Fruit fly (Drosophila melanogaster): Measurements from ENCODE around the gene CG15725.

CG15725 gene

DNA sequence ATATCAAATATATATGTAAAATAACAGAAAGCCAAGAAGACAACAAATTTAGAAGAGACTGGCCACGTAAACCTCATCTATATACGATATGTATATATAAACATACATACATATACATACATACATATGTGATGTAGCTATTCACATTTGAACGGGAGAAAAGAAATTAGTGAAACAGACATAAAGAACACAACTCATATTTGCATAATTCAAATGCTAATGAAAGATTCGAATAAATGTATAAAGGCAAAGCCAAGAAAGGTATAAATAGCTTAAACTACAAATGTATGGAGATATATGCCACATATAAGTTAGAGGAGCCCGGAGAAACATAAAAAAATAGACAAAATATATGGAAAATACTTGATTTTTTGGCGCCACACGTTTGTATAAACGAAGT is 34.8 kb downstream of the CG15725 start:
- TF ChIP-seq Sin3A (optimal IDR thresholded peaks at IDR 0.05) (no peak), ttk (optimal IDR thresholded peaks at IDR 0.05) (no peak), h (optimal IDR thresholded peaks at IDR 0.05) (no peak), psq (optimal IDR thresholded peaks at IDR 0.05) (no peak), insv (optimal IDR thresholded peaks at IDR 0.05) (no peak), Myc (optimal IDR thresholded peaks at IDR 0.05) (no peak)

DNA sequence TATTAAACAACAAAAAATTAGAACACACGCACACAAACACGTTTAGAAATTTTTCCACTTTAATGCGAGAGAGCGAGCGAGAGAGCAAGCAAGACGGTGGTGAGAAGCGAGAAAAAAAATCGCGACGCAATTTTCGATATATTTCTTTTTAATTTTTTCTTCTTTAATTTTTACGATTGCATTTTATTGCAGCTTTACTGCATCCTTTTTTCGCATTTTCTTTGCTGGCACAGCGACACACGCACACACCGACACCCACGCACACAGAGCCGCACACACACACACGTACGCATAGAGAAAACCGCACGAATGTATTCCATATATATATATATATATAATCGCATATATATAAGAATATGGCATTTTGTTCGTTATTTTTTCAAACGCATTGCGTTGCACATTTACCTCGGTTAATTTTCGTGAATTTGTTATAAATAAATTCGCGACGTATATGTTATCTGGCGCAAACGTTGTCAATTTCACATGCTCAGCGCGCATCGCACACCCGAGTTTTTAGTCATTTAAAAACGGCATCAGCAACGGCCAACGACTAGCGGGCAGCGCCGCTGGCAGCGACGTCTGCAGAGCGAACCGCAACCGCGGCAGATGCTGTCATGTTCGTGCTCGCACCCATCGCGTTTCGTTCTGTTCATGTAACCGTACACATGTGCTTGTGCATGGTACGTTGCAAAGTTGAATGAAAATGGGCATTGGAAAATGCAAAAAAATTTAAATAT is 36.4 kb downstream of the CG15725 start, which contains the start of gene Smr:
Gene Smr, minus strand, starts transcription at position 705 of the 737 bp plus-strand sequence.
- no peak for TF ChIP-seq Myc (optimal IDR thresholded peaks at IDR 0.05)
- TF ChIP-seq psq (optimal IDR thresholded peaks at IDR 0.05) = no peak
- no peak for TF ChIP-seq insv (optimal IDR thresholded peaks at IDR 0.05)

DNA sequence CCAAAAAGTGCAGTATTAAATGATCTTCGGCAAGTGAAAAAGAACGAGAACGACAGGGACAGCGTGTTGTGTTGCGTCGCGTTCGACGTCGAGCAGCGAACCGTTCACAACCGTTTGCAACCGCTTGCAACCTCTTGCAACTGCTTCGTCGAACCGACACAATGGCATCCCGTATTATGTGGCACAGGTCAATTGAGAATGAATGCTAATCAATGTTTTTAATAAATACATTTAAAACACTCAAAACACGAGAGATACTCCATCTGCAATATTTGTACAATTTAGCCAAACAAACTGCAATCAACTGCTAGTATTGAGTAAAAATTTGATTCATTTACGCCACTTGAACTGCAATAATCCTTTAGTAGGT is 37.0 kb downstream of the CG15725 start:
- no peak for TF ChIP-seq psq (optimal IDR thresholded peaks at IDR 0.05)
- TF ChIP-seq ttk (optimal IDR thresholded peaks at IDR 0.05) = no peak
- TF ChIP-seq Sin3A (optimal IDR thresholded peaks at IDR 0.05) = no peak
- no peak for TF ChIP-seq insv (optimal IDR thresholded peaks at IDR 0.05)
- no peak for TF ChIP-seq Myc (optimal IDR thresholded peaks at IDR 0.05)
- no peak for TF ChIP-seq h (optimal IDR thresholded peaks at IDR 0.05)

DNA sequence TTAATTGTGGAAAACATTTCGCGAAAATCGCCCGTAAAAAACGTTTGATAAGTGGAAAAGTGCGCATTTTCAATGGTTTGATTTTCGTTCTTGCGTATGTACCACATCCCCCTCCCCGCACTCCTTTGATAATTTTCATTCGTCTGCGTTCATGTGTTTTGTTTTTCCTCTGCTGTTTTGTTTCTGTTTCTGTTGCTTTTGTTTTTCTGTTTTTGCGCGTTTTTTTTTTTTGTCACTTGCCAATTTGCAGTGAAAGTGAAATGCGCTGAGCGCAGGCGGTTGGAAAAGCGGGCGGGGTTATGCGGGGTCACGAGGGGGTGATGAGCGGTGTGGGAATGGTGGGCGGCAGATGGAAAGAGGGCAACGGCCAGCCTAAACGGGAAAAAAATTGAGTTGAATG is 37.6 kb downstream of the CG15725 start:
- TF ChIP-seq insv (optimal IDR thresholded peaks at IDR 0.05) = no peak
- TF ChIP-seq h (optimal IDR thresholded peaks at IDR 0.05) = no peak
- no peak for TF ChIP-seq Myc (optimal IDR thresholded peaks at IDR 0.05)
- TF ChIP-seq ttk (optimal IDR thresholded peaks at IDR 0.05) = no peak
- TF ChIP-seq psq (optimal IDR thresholded peaks at IDR 0.05) = no peak
- TF ChIP-seq Sin3A (optimal IDR thresholded peaks at IDR 0.05) = no peak

DNA sequence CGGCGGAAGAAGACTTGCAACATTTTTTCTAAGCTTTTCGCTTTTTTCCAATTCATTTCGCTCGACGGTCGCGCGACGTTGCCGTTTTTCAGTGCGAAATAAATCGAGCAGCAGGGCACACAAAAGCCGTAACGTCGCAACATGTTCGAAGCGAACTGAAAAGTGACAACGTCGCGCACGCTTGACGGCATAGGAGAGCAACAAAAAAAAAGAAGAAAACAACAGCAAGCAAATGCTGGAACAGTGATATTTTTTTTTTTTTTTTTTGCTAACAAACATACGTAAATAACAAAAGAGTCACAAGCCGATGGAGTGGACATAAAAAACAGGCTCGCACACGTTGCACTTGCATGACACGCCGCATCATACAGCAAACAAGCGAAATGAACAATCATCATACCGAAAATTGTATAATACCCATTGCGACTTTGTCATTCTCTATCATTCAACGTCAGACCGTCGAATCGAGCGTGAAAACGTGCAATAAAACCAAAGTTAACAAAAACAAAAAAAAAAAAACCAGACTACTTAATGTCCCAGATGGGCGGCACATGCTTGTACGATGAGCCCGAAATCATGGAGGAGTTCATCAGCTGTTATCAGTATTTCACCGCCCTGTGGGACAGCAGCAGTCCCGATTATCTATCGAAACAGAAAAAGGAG is 38.5 kb downstream of the CG15725 start, which contains the start of gene CG4004:
Gene CG4004, plus strand, starts transcription at position 187 of the 663 bp plus-strand sequence.
- TF ChIP-seq psq (optimal IDR thresholded peaks at IDR 0.05) = no peak
- TF ChIP-seq h (optimal IDR thresholded peaks at IDR 0.05) = no peak
- TF ChIP-seq Sin3A (optimal IDR thresholded peaks at IDR 0.05) = no peak
- TF ChIP-seq insv (optimal IDR thresholded peaks at IDR 0.05) = no peak
- no peak for TF ChIP-seq ttk (optimal IDR thresholded peaks at IDR 0.05)
- no peak for TF ChIP-seq Myc (optimal IDR thresholded peaks at IDR 0.05)

DNA sequence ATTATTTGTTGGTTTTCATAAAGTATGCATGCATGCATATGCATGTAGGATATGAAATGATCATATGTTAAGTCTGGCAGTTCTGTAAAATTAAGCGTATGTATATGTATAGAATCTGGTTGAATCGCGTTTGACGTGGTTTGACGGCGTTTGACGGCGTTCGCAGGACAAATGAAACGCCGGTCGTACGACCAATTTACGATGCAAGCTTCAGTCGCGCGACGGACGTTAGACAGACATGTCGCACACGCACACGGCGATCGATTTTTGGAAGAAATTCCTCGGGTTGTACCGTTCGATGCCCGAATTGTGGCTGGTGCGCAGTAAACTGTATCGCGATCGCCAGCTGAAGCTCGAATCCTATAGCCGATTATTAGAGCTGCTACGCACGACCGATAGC is 39.5 kb downstream of the CG15725 start:
- TF ChIP-seq Sin3A (optimal IDR thresholded peaks at IDR 0.05) = no peak
- no peak for TF ChIP-seq h (optimal IDR thresholded peaks at IDR 0.05)
- no peak for TF ChIP-seq Myc (optimal IDR thresholded peaks at IDR 0.05)
- no peak for TF ChIP-seq ttk (optimal IDR thresholded peaks at IDR 0.05)

DNA sequence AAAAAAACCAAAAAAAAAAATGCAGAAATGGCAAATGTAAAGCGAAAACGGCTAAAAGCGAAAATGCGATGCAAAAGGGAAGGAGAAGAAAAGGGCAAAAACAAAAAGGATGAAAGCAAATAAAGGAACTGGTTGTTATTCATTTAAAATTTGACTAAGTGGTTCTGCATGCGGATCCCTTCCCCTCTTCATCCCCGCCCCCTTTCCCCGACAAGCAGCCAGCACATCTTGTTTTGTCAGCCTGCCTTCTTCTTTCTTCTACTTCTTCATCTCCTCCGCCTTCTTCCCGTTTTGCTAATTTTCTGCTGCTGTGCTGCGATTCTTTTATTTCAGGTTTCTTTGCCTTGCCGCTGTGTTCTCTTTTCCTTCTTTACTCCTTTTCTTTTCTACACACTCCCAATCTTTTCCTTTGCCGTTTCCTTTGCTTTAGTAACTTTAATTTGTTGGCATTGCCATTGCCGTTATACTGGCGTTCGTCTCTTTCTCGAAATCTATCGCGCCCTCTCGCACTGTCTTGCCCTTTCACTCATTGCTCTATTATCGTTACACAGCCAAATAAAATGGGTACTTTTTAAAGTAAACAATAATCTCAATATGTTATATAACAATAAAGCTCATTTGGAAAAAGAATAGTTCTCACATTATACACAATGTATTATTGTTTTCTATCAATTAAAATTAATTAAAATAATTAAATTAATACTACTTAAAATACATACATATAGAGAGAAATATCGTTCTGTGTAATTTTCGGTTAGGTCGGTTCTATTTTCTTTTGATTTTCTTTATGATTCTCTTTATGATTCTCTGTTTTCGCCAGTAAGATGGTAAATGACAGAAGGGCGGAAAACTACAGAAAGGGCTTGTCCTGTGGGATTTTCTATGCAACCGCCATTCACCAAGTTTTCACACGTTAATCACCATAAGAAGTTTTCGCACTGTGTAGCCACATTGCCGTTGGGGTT is 42.4 kb downstream of the CG15725 start:
- no peak for TF ChIP-seq psq (optimal IDR thresholded peaks at IDR 0.05)
- no peak for TF ChIP-seq Sin3A (optimal IDR thresholded peaks at IDR 0.05)
- TF ChIP-seq ttk (optimal IDR thresholded peaks at IDR 0.05) = no peak
- TF ChIP-seq Myc (optimal IDR thresholded peaks at IDR 0.05) = no peak
- TF ChIP-seq h (optimal IDR thresholded peaks at IDR 0.05) = no peak
- no peak for TF ChIP-seq insv (optimal IDR thresholded peaks at IDR 0.05)

DNA sequence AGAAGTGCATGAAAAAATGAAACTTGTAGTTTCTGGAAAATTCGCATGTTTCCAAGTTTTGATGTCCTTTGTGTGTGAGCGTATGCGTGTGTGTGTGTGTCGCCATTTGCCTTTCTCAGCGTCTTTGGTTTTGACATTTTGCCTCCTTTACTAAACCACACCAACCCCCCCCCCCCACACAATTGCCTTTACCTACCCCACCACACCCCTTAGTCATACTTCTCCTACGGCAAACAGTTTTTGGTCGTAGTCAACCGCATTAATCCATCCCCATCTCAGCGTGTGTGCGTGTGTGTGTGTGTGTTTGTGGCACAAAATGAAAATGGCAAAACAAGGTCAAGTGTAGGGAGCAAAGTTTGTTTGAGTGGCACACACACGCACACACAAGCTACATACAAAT is 43.3 kb downstream of the CG15725 start:
- no peak for TF ChIP-seq Sin3A (optimal IDR thresholded peaks at IDR 0.05)
- TF ChIP-seq insv (optimal IDR thresholded peaks at IDR 0.05) = no peak
- no peak for TF ChIP-seq ttk (optimal IDR thresholded peaks at IDR 0.05)
- no peak for TF ChIP-seq h (optimal IDR thresholded peaks at IDR 0.05)
- TF ChIP-seq Myc (optimal IDR thresholded peaks at IDR 0.05) = no peak
- TF ChIP-seq psq (optimal IDR thresholded peaks at IDR 0.05) = no peak

DNA sequence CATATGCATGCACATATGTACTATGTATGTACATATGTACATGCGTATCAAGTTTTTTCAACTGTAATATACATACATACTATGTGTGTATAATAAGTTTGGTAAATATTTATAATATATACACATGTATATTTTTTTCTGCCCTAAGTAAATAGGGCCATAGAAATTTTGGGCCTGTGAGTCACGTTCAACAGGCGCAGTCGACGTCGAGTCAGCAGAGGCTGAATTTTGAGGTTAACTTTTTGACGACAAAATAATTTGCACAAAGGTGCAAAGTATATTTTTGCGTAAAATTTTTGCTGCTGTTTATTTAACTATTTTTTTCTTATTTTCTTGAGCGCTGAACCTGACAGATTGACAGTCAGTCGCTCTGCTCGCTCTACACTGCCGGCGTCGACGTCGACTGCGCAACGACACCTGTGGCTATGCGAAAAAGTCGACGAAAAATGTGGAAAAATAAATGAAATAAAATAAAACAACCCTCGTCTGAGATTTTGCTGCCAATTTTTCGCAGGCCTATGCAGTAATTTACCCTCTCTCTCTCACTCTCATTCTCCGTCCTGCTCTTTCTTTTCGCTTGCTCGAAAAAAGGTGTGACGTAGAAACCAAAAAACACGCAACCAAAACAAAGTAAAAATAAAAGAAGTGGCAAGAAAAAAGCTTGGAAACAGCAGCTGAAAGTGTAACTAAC is 44.4 kb downstream of the CG15725 start:
- no peak for TF ChIP-seq psq (optimal IDR thresholded peaks at IDR 0.05)
- no peak for TF ChIP-seq ttk (optimal IDR thresholded peaks at IDR 0.05)
- TF ChIP-seq Sin3A (optimal IDR thresholded peaks at IDR 0.05) = no peak
- no peak for TF ChIP-seq insv (optimal IDR thresholded peaks at IDR 0.05)
- TF ChIP-seq Myc (optimal IDR thresholded peaks at IDR 0.05) = no peak
- TF ChIP-seq h (optimal IDR thresholded peaks at IDR 0.05) = no peak

DNA sequence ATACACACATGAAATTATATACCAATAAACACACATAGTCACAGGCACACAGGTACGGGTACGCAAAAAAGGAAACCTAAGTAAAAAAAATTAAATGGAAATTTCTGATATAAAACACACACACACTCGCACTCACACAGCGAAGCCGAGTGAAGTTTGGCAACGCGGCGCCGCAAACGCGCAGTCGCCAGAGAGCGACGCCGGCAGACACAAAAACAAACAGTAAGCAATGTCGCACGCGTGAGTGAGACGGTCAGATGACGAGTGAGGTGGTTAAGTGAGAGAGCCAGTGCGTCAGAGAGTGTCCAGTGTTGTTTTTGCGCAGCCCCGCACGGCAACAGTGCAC is 44.9 kb downstream of the CG15725 start:
- TF ChIP-seq ttk (optimal IDR thresholded peaks at IDR 0.05) (no peak), h (optimal IDR thresholded peaks at IDR 0.05) (no peak), psq (optimal IDR thresholded peaks at IDR 0.05) (no peak), Sin3A (optimal IDR thresholded peaks at IDR 0.05) (no peak), Myc (optimal IDR thresholded peaks at IDR 0.05) (no peak), insv (optimal IDR thresholded peaks at IDR 0.05) (no peak)

DNA sequence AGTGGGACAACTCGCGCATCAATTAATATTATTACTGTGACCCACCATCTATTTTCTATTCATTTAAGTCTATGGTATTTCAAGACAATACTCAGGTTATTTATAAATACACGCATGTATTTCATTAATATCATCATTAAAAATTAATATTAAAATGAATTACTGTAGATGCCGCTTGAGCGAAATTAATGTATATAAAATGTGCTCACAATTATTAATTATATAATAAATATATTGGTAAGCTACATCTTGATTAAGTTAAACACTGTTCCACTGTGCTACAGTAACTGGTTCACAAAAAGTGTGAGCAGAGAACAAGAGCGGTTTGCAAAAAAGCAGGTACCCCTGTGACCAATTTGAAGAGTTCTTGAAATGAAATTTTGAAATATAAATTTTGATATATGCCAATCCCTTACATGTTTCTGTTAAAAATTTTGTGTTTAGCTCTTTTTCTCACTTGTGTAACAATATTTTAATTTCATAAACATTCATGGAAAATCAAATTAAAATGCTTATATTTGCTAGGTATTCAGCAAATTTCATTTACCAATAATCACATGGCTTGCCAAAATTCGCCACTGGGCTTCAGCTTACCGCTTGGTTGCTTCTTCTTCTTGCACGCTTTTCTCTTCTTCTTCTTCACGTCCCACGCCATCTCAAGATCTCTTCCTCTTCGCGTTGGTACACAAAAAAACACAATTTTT is 45.4 kb downstream of the CG15725 start:
- TF ChIP-seq psq (optimal IDR thresholded peaks at IDR 0.05) (peak; percentile 72), Myc (optimal IDR thresholded peaks at IDR 0.05) (no peak)

All from Kc167 (cell line).